Fruit fly (Drosophila melanogaster): ENCODE results near the gene CG34258.

DNA sequence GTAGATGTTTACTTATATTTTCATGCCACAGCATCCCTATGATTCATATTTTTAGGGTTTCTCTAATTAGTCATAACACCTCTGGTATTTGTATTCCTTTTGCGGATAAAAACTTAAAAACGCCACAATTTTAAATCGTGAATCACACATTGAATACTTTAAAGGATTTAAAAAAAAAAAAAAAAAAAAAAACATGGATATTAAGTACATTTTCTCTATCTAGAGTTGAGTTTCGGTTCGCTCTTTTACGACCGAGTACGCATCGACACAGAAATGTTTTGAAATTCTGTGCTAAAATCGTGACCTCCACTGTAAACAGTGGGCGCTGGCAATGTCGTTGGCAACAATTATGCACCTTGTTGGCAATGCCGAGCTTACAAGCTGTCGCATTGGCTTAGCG is 46.3 kb downstream of the CG34258 start:
- TF ChIP-seq psq (optimal IDR thresholded peaks at IDR 0.05) (no peak), CG8478 (optimal IDR thresholded peaks at IDR 0.05) (no peak), Dll (optimal IDR thresholded peaks at IDR 0.05) (no peak), usp (GFP tag; optimal IDR thresholded peaks at IDR 0.05) (no peak), pan (optimal IDR thresholded peaks at IDR 0.05) (no peak), EcR (GFP tag; optimal IDR thresholded peaks at IDR 0.05) (no peak)

Measured in whole organism.